Worm (Caenorhabditis elegans) whole organism, midembryonic: ENCODE measurements around the gene C54D10.13.

Experiments used
- T22C8.4 ChIP-seq: fragments of 200-800 bp; sonication (Bioruptor generic); IDR thresholded peaks from 2 replicates; pipeline ENCODE4 v1.3.6; 2022; ENCODE audit warnings: missing genetic modification characterization, missing compliant biosample characterization
- cog-1 ChIP-seq: sonication (generic microtip); optimal IDR thresholded peaks from 2 replicates; lab custom pipeline; 2016; ENCODE audit warnings: missing genetic modification characterization, missing compliant biosample characterization
- flt-1 ChIP-seq: fragments of 200-800 bp; sonication (Bioruptor generic); IDR thresholded peaks from 2 replicates; pipeline ENCODE4 v1.3.6; 2022; ENCODE audit warnings: missing genetic modification characterization, missing compliant biosample characterization
- med-1 ChIP-seq: sonication (generic microtip); optimal IDR thresholded peaks from 2 replicates; lab custom pipeline; 2017; ENCODE audit warnings: missing genetic modification characterization, mild to moderate bottlenecking, missing compliant biosample characterization, antibody characterized with exemption, missing genetic modification reagents; ENCODE audit not compliant: insufficient read depth
- ref-1 ChIP-seq: fragments of 200-800 bp; sonication (Bioruptor generic); conservative IDR thresholded peaks from 2 replicates; pipeline ENCODE4 v1.3.6; 2022; ENCODE audit warnings: missing genetic modification reagents, missing genetic modification characterization, missing compliant biosample characterization
- tab-1 ChIP-seq: fragments of 200-800 bp; sonication (Bioruptor generic); IDR thresholded peaks from 2 replicates; pipeline ENCODE4 v1.3.6; 2022; ENCODE audit warnings: missing genetic modification characterization, missing compliant biosample characterization
- ztf-23 ChIP-seq: fragments of 200-800 bp; sonication (Bioruptor generic); IDR thresholded peaks from 2 replicates; pipeline ENCODE4 v1.3.6; 2022; ENCODE audit warnings: missing genetic modification reagents, missing genetic modification characterization, missing compliant biosample characterization
- ztf-29 ChIP-seq: fragments of 200-800 bp; sonication (Bioruptor generic); IDR thresholded peaks from 2 replicates; pipeline ENCODE4 v1.3.6; 2022; ENCODE audit warnings: missing genetic modification reagents, missing genetic modification characterization, missing compliant biosample characterization

- TF ChIP-seq flt-1 (GFP tag; lab: Robert Waterston, UW) (no peak), med-1 (GFP tag; lab: Kevin White, UChicago) (no peak), cog-1 (tag; lab: Kevin White, UChicago) (no peak), ztf-29 (GFP tag; lab: Robert Waterston, UW) (no peak), ref-1 (GFP tag; lab: Robert Waterston, UW) (no peak), T22C8.4 (no peak), ztf-23 (GFP tag; lab: Robert Waterston, UW) (no peak), tab-1 (GFP tag; lab: Robert Waterston, UW) (no peak)
These were observed 10.7 kb downstream of the C54D10.13 start for ce11 chrV:12421360-12421759.
